Worm (Caenorhabditis elegans) whole organism, L4 larva: ENCODE measurements around the gene F22F4.5.

Experiments used
- R02D3.7 ChIP-seq: fragments of 150-350 bp; sonication (generic microtip); optimal IDR thresholded peaks from 3 replicates; lab custom pipeline; 2014; ENCODE audit warnings: missing biosample characterization, missing genetic modification characterization
- ama-1 ChIP-seq: fragments of 150-350 bp; optimal IDR thresholded peaks from 2 replicates; lab custom pipeline; 2014; ENCODE audit warnings: inconsistent platforms, mixed read lengths
- ceh-82 ChIP-seq: sonication (generic microtip); optimal IDR thresholded peaks from 2 replicates; lab custom pipeline; 2017; ENCODE audit warnings: missing biosample characterization, missing genetic modification characterization
- daf-19 ChIP-seq: fragments of 200-800 bp; sonication (Bioruptor generic); conservative IDR thresholded peaks from 2 replicates; pipeline ENCODE4 v1.3.6; 2022; ENCODE audit warnings: missing genetic modification characterization, missing compliant biosample characterization
- dve-1 ChIP-seq: sonication (generic microtip); optimal IDR thresholded peaks from 2 replicates; lab custom pipeline; 2017; ENCODE audit warnings: antibody characterized with exemption, mild to moderate bottlenecking, missing genetic modification characterization, missing compliant biosample characterization; ENCODE audit not compliant: insufficient read depth
- fkh-10 ChIP-seq: fragments of 150-350 bp; optimal IDR thresholded peaks from 2 replicates; lab custom pipeline; 2014; ENCODE audit warnings: missing biosample characterization, missing genetic modification reagents, missing genetic modification characterization
- lin-1 ChIP-seq: fragments of 200-800 bp; sonication (Bioruptor generic); IDR thresholded peaks from 2 replicates; pipeline ENCODE4 v1.3.6; 2022; ENCODE audit warnings: missing genetic modification reagents, missing genetic modification characterization, missing compliant biosample characterization
- lin-13 ChIP-seq: fragments of 150-350 bp; optimal IDR thresholded peaks from 2 replicates; lab custom pipeline; 2014; ENCODE audit warnings: missing biosample characterization, missing genetic modification reagents, missing genetic modification characterization
- lin-15B ChIP-seq: fragments of 150-350 bp; sonication (generic microtip); optimal IDR thresholded peaks from 3 replicates; lab custom pipeline; 2014; ENCODE audit warnings: missing biosample characterization, missing genetic modification characterization
- mes-2 ChIP-seq: sonication (generic microtip); optimal IDR thresholded peaks from 2 replicates; lab custom pipeline; 2016; ENCODE audit warnings: missing genotype, mild to moderate bottlenecking, missing genetic modification characterization, missing compliant biosample characterization; ENCODE audit not compliant: poor library complexity, severe bottlenecking
- nhr-11 ChIP-seq: fragments of 150-350 bp; optimal IDR thresholded peaks from 2 replicates; lab custom pipeline; 2014; ENCODE audit warnings: missing biosample characterization, missing genetic modification characterization
- pha-4 ChIP-seq, 2 experiments: fragments of 150-350 bp in 1 of 2; fragments of 200-800 bp in 1 of 2; sonication (Bioruptor generic) in 1 of 2; IDR thresholded peaks in 1 of 2; optimal IDR thresholded peaks in 1 of 2; 2 replicates each; pipeline versions ENCODE4 v1.3.6 to Lab custom; 2014 to 2022; ENCODE audit warnings: missing genetic modification characterization in 2 of 2, missing genetic modification reagents in 2 of 2, missing biosample characterization in 1 of 2, missing compliant biosample characterization in 1 of 2
- pqm-1 ChIP-seq: sonication (generic microtip); optimal IDR thresholded peaks from 2 replicates; lab custom pipeline; 2017; ENCODE audit warnings: missing biosample characterization, missing genetic modification characterization
- skn-1 ChIP-seq: fragments of 150-350 bp; optimal IDR thresholded peaks from 2 replicates; lab custom pipeline; 2014; ENCODE audit warnings: missing biosample characterization, missing genetic modification characterization

- peak; percentile 90 for TF ChIP-seq nhr-11
- TF ChIP-seq R02D3.7 = no peak
- TF ChIP-seq lin-1 = 0 out of 2 replicates have a peak, but pooled peaks have one; percentile 27
- TF ChIP-seq ama-1 (lab: Kevin White, UChicago) = no peak
- TF ChIP-seq pha-4 (GFP tag; IDR thresholded peaks at IDR 0.05; lab: Robert Waterston, UW) = peak; percentile 36; the same call in 1 of the 2 replicates
- no peak for TF ChIP-seq pha-4 (tag; optimal IDR thresholded peaks at IDR 0.05; lab: Kevin White, UChicago)
- TF ChIP-seq skn-1 (tag; lab: Kevin White, UChicago) = no peak
- TF ChIP-seq mes-2 (tag; lab: Kevin White, UChicago) = peak; percentile 84
- TF ChIP-seq pqm-1 (tag; lab: Kevin White, UChicago) = peak; percentile 21
- TF ChIP-seq dve-1 (tag; lab: Kevin White, UChicago) = peak; percentile 88
- TF ChIP-seq fkh-10 = peak; percentile 93
- TF ChIP-seq lin-13 (GFP tag; lab: Kevin White, UChicago) = peak; percentile 85
- no peak for TF ChIP-seq ceh-82
- TF ChIP-seq daf-19 (GFP tag; lab: Robert Waterston, UW) = no peak
- TF ChIP-seq lin-15B = no peak
Measured at ce11 chrX:5984581-5985039, 8.1 kb downstream of the F22F4.5 start, which contains the start of gene klp-13.
